Fruit fly (Drosophila melanogaster): ENCODE results near the gene Sfp24Bb.
A peak's percentile ranks its signal among the peaks of the same experiment; 100 is the strongest.

The Sfp24Bb gene

dm6 chr2L:3628819-3629218 is 40.8 kb downstream of the Sfp24Bb start (continued):
- TF ChIP-seq CG13123 (GFP tag; optimal IDR thresholded peaks at IDR 0.05) (peak; percentile 51), CG11504 (tag; optimal IDR thresholded peaks at IDR 0.05) (no peak), CG1233 (GFP tag; optimal IDR thresholded peaks at IDR 0.05) (peak; percentile 92), CG4617 (GFP tag; optimal IDR thresholded peaks at IDR 0.05; ENCODE audit: borderline replicate concordance) (no peak), CG14014 (GFP tag; IDR thresholded peaks at IDR 0.05) (peak; percentile 87; the same call in 1 of the 2 replicates), seq (GFP tag; IDR thresholded peaks at IDR 0.05) (peak; percentile 55; the same call in 1 of the 2 replicates), Dfd (GFP tag; optimal IDR thresholded peaks at IDR 0.05) (no peak), Dbx (GFP tag; IDR thresholded peaks at IDR 0.05) (no peak), Trl (optimal IDR thresholded peaks at IDR 0.05) (no peak), Trl (GFP tag; optimal IDR thresholded peaks at IDR 0.05) (peak; percentile 37), Fer3 (tag; optimal IDR thresholded peaks at IDR 0.05) (peak; percentile 73), NfI (GFP tag; optimal IDR thresholded peaks at IDR 0.05) (peak; percentile 30), CG15073 (GFP tag; optimal IDR thresholded peaks at IDR 0.05) (no peak), Adf1 (GFP tag; IDR thresholded peaks at IDR 0.05) (no peak), inv (GFP tag; IDR thresholded peaks at IDR 0.05; ENCODE audit: partially characterized antibody) (no peak), CG6854 (GFP tag; optimal IDR thresholded peaks at IDR 0.05) (peak; percentile 78), CG9215 (GFP tag; IDR thresholded peaks at IDR 0.05) (no peak), CG9437 (GFP tag; optimal IDR thresholded peaks at IDR 0.05) (peak; percentile 43), vnd (GFP tag; IDR thresholded peaks at IDR 0.05; ENCODE audit: partially characterized antibody) (no peak), da (GFP tag; optimal IDR thresholded peaks at IDR 0.05) (no peak), aop (GFP tag; IDR thresholded peaks at IDR 0.05) (no peak), CG11696 (GFP tag; IDR thresholded peaks at IDR 0.05) (peak; percentile 71; the same call in 1 of the 2 replicates), pho (GFP tag; optimal IDR thresholded peaks at IDR 0.05) (no peak), NFAT (GFP tag; IDR thresholded peaks at IDR 0.05) (no peak), CG12219 (GFP tag; optimal IDR thresholded peaks at IDR 0.05) (no peak), CG30020 (tag; optimal IDR thresholded peaks at IDR 0.05) (peak; percentile 17), E2f1 (GFP tag; IDR thresholded peaks at IDR 0.05) (peak; percentile 51; the same call in 1 of the 2 replicates), CG3281 (GFP tag; optimal IDR thresholded peaks at IDR 0.05) (peak; percentile 78), gro (GFP tag; optimal IDR thresholded peaks at IDR 0.05) (peak; percentile 81), Abd-B (GFP tag; optimal IDR thresholded peaks at IDR 0.05) (no peak), sc (optimal IDR thresholded peaks at IDR 0.05) (no peak), sc (GFP tag; optimal IDR thresholded peaks at IDR 0.05) (peak; percentile 91), CG2116 (GFP tag; optimal IDR thresholded peaks at IDR 0.05) (peak; percentile 53), CG3163 (GFP tag; optimal IDR thresholded peaks at IDR 0.05) (peak; percentile 55), run (tag; optimal IDR thresholded peaks at IDR 0.05) (no peak), NC2α (GFP tag; optimal IDR thresholded peaks at IDR 0.05) (no peak), kay (GFP tag; optimal IDR thresholded peaks at IDR 0.05) (peak; percentile 78), Mes4 (GFP tag; optimal IDR thresholded peaks at IDR 0.05) (no peak), Nf-YA (GFP tag; IDR thresholded peaks at IDR 0.05) (no peak), CG6765 (GFP tag; optimal IDR thresholded peaks at IDR 0.05) (peak; percentile 71), ac (GFP tag; optimal IDR thresholded peaks at IDR 0.05) (no peak), sens (GFP tag) (peak; percentile 88), CG16863 (GFP tag; optimal IDR thresholded peaks at IDR 0.05) (peak; percentile 55), CG14050 (GFP tag; IDR thresholded peaks at IDR 0.05) (no peak), CG1792 (GFP tag; optimal IDR thresholded peaks at IDR 0.05) (no peak), unpg (GFP tag; optimal IDR thresholded peaks at IDR 0.05) (peak; percentile 55), ftz-f1 (GFP tag; optimal IDR thresholded peaks at IDR 0.05) (no peak), Jarid2 (GFP tag; optimal IDR thresholded peaks at IDR 0.05) (peak; percentile 67), CG12299 (tag; optimal IDR thresholded peaks at IDR 0.05) (peak; percentile 4), CG10366 (GFP tag; IDR thresholded peaks at IDR 0.05) (no peak), CG11560 (tag; IDR thresholded peaks at IDR 0.05) (no peak), ATbp (GFP tag; optimal IDR thresholded peaks at IDR 0.05) (peak; percentile 96), CG31441 (GFP tag; IDR thresholded peaks at IDR 0.05) (peak; percentile 69; the same call in 1 of the 2 replicates)

Data from whole organism, embryonic.